Fruit fly (Drosophila melanogaster): ENCODE measurements around the gene CG2975.

CG2975 gene

DNA sequence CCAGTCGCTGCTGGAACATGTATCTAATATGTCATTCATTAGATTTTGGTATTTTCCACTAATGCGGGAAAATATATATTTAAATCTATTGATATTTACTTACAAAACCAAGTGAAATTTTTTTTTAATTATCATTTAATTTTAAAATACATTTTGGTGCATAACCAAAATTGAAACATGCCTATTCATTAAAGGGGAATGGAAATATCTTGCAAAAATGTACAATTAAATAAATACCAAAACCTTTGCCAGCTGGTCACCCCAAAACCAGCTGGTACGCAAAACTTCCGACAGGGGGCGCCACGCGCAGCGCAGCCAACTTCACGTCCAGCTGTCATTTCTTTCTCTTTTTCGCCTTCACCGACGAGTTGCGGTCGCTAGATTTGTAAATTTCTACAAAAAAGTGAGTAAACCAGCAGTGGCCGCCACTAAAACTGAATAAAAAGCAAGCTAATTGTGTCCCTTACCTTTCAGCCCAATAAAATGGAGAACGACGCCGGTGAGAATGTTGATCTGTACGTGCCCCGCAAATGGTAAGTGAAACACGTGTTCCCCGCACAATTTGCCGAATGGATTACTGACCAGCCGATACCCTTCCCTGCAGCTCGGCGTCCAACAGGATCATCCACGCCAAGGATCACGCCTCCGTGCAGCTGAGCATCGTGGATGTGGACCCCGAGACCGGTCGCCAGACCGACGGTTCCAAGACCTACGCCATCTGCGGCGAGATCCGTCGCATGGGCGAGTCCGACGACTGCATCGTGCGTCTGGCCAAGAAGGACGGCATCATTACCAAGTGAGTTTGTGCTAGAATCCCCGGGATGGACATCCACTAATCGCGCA lies 16.1 kb downstream of the CG2975 start, which contains the start of the genes CG3104 and RpS21 (continued):
- TF ChIP-seq CG16815 (GFP tag; optimal IDR thresholded peaks at IDR 0.05) (peak; percentile 72), CG17829 (tag; optimal IDR thresholded peaks at IDR 0.05) (peak; percentile 82), HLH3B (GFP tag; IDR thresholded peaks at IDR 0.05) (peak; percentile 80), CG10654 (GFP tag; optimal IDR thresholded peaks at IDR 0.05) (peak; percentile 88), sim (GFP tag; IDR thresholded peaks at IDR 0.05) (peak; percentile 77), vfl (GFP tag; optimal IDR thresholded peaks at IDR 0.05) (peak; percentile 12), CG11723 (GFP tag; optimal IDR thresholded peaks at IDR 0.05) (peak; percentile 88), Adf1 (GFP tag; IDR thresholded peaks at IDR 0.05) (peak; percentile 60; the same call in 1 of the 2 replicates), Lhr (GFP tag; optimal IDR thresholded peaks at IDR 0.05) (peak; percentile 96), CG9609 (GFP tag; optimal IDR thresholded peaks at IDR 0.05) (peak; percentile 73), az2 (GFP tag; optimal IDR thresholded peaks at IDR 0.05) (peak; percentile 75), vnd (GFP tag; IDR thresholded peaks at IDR 0.05; ENCODE audit: partially characterized antibody) (no peak), Spps (tag; optimal IDR thresholded peaks at IDR 0.05) (peak; percentile 48), CG11093 (GFP tag; IDR thresholded peaks at IDR 0.05) (peak; percentile 62; the same call in 2 of the 3 replicates), CG6765 (GFP tag; optimal IDR thresholded peaks at IDR 0.05) (peak; percentile 92), Nf-YC (tag; optimal IDR thresholded peaks at IDR 0.05) (peak; percentile 78), MBD-R2 (GFP tag; IDR thresholded peaks at IDR 0.05) (peak; percentile 53), twi (tag; optimal IDR thresholded peaks at IDR 0.05) (peak; percentile 78), CG9727 (GFP tag; optimal IDR thresholded peaks at IDR 0.05) (peak; percentile 93), CG11398 (GFP tag; optimal IDR thresholded peaks at IDR 0.05) (peak; percentile 73), CoRest (tag; optimal IDR thresholded peaks at IDR 0.05) (peak; percentile 84), CG8359 (GFP tag; optimal IDR thresholded peaks at IDR 0.05; ENCODE audit: borderline replicate concordance) (peak; percentile 43), CG13296 (GFP tag; optimal IDR thresholded peaks at IDR 0.05) (peak; percentile 84), CG1529 (GFP tag; optimal IDR thresholded peaks at IDR 0.05) (peak; percentile 74), dm (GFP tag; optimal IDR thresholded peaks at IDR 0.05) (peak; percentile 95), dmrt99B (tag; optimal IDR thresholded peaks at IDR 0.05) (peak; percentile 72), CG13775 (GFP tag; optimal IDR thresholded peaks at IDR 0.05) (peak; percentile 93), tx (GFP tag; optimal IDR thresholded peaks at IDR 0.05) (peak; percentile 71), ara (GFP tag; IDR thresholded peaks at IDR 0.05) (peak; percentile 78), crc (GFP tag; optimal IDR thresholded peaks at IDR 0.05) (peak; percentile 75), Gsc (GFP tag; IDR thresholded peaks at IDR 0.05) (no peak), eyg (GFP tag; optimal IDR thresholded peaks at IDR 0.05) (peak; percentile 84), D (optimal IDR thresholded peaks at IDR 0.05) (no peak), D (GFP tag; optimal IDR thresholded peaks at IDR 0.05) (peak; percentile 77), CG1603 (tag; optimal IDR thresholded peaks at IDR 0.05) (peak; percentile 75), gt (GFP tag; IDR thresholded peaks at IDR 0.05) (peak; percentile 77; the same call in 1 of the 2 replicates), salm (tag; optimal IDR thresholded peaks at IDR 0.05) (no peak), Fer2 (tag; optimal IDR thresholded peaks at IDR 0.05) (peak; percentile 74), Hr39 (optimal IDR thresholded peaks at IDR 0.05) (no peak), ap (GFP tag; IDR thresholded peaks at IDR 0.05) (peak; percentile 88), CG33557 (GFP tag; optimal IDR thresholded peaks at IDR 0.05) (peak; percentile 73), CG17186 (GFP tag; optimal IDR thresholded peaks at IDR 0.05) (peak; percentile 81), CG2120 (GFP tag; optimal IDR thresholded peaks at IDR 0.05) (peak; percentile 73), Nf-YA (GFP tag; IDR thresholded peaks at IDR 0.05) (peak; percentile 70; the same call in 1 of the 2 replicates), crp (GFP tag; optimal IDR thresholded peaks at IDR 0.05) (peak; percentile 2 to 80), CG17912 (GFP tag; optimal IDR thresholded peaks at IDR 0.05) (peak; percentile 92), CG7745 (tag; optimal IDR thresholded peaks at IDR 0.05) (no peak), C15 (GFP tag; IDR thresholded peaks at IDR 0.05) (peak; percentile 82; the same call in 2 of the 3 replicates), NFAT (GFP tag; IDR thresholded peaks at IDR 0.05) (peak; percentile 98)

Data from whole organism, embryonic.